Fruit fly (Drosophila melanogaster): ENCODE measurements around the gene CG11811.

CG11811 gene

dm6 chr3L:10675635-10676393 lies 15.0 kb upstream of the CG11811 start:
- TF ChIP-seq insv (optimal IDR thresholded peaks at IDR 0.05) (no peak), psq (optimal IDR thresholded peaks at IDR 0.05) (no peak), h (optimal IDR thresholded peaks at IDR 0.05) (no peak), Sin3A (optimal IDR thresholded peaks at IDR 0.05) (no peak), ttk (optimal IDR thresholded peaks at IDR 0.05) (no peak), Myc (optimal IDR thresholded peaks at IDR 0.05) (no peak)

dm6 chr3L:10677816-10678215 lies 13.0 kb upstream of the CG11811 start:
- no peak for TF ChIP-seq Sin3A (optimal IDR thresholded peaks at IDR 0.05)

dm6 chr3L:10678545-10679067 lies 12.2 kb upstream of the CG11811 start:
- no peak for TF ChIP-seq insv (optimal IDR thresholded peaks at IDR 0.05)
- no peak for TF ChIP-seq Myc (optimal IDR thresholded peaks at IDR 0.05)
- no peak for TF ChIP-seq psq (optimal IDR thresholded peaks at IDR 0.05)
- TF ChIP-seq ttk (optimal IDR thresholded peaks at IDR 0.05), result no peak
- TF ChIP-seq Sin3A (optimal IDR thresholded peaks at IDR 0.05), result no peak
- TF ChIP-seq h (optimal IDR thresholded peaks at IDR 0.05), result no peak

- no peak for TF ChIP-seq ttk (optimal IDR thresholded peaks at IDR 0.05)
These were observed 11.1 kb upstream of the CG11811 start for dm6 chr3L:10679711-10680154.

dm6 chr3L:10680177-10680576 lies 10.6 kb upstream of the CG11811 start:
- TF ChIP-seq Myc (optimal IDR thresholded peaks at IDR 0.05), result no peak
- TF ChIP-seq psq (optimal IDR thresholded peaks at IDR 0.05), result no peak
- TF ChIP-seq Sin3A (optimal IDR thresholded peaks at IDR 0.05), result no peak
- TF ChIP-seq h (optimal IDR thresholded peaks at IDR 0.05), result no peak

dm6 chr3L:10680728-10681306 lies 10.0 kb upstream of the CG11811 start:
- TF ChIP-seq Myc (optimal IDR thresholded peaks at IDR 0.05), result no peak
- no peak for TF ChIP-seq Sin3A (optimal IDR thresholded peaks at IDR 0.05)
- TF ChIP-seq psq (optimal IDR thresholded peaks at IDR 0.05), result no peak
- no peak for TF ChIP-seq insv (optimal IDR thresholded peaks at IDR 0.05)
- TF ChIP-seq ttk (optimal IDR thresholded peaks at IDR 0.05), result no peak
- no peak for TF ChIP-seq h (optimal IDR thresholded peaks at IDR 0.05)

dm6 chr3L:10681814-10682213 lies 9.0 kb upstream of the CG11811 start:
- TF ChIP-seq h (optimal IDR thresholded peaks at IDR 0.05), result no peak
- no peak for TF ChIP-seq Myc (optimal IDR thresholded peaks at IDR 0.05)
- TF ChIP-seq psq (optimal IDR thresholded peaks at IDR 0.05), result no peak
- no peak for TF ChIP-seq insv (optimal IDR thresholded peaks at IDR 0.05)
- no peak for TF ChIP-seq Sin3A (optimal IDR thresholded peaks at IDR 0.05)
- TF ChIP-seq ttk (optimal IDR thresholded peaks at IDR 0.05), result no peak

dm6 chr3L:10682725-10683367 lies 8.0 kb upstream of the CG11811 start:
- TF ChIP-seq psq (optimal IDR thresholded peaks at IDR 0.05) (no peak), ttk (optimal IDR thresholded peaks at IDR 0.05) (no peak), Myc (optimal IDR thresholded peaks at IDR 0.05) (no peak), Sin3A (optimal IDR thresholded peaks at IDR 0.05) (no peak), insv (optimal IDR thresholded peaks at IDR 0.05) (no peak), h (optimal IDR thresholded peaks at IDR 0.05) (no peak)

- TF ChIP-seq insv (optimal IDR thresholded peaks at IDR 0.05) (no peak), Myc (optimal IDR thresholded peaks at IDR 0.05) (no peak)
These were observed 6.9 kb upstream of the CG11811 start for dm6 chr3L:10683899-10684340.

- no peak for TF ChIP-seq Sin3A (optimal IDR thresholded peaks at IDR 0.05)
- TF ChIP-seq ttk (optimal IDR thresholded peaks at IDR 0.05), result no peak
These were observed 6.3 kb upstream of the CG11811 start for dm6 chr3L:10684492-10684891.

dm6 chr3L:10686625-10687024 lies 4.2 kb upstream of the CG11811 start:
- TF ChIP-seq Sin3A (optimal IDR thresholded peaks at IDR 0.05) (no peak), h (optimal IDR thresholded peaks at IDR 0.05) (no peak), Myc (optimal IDR thresholded peaks at IDR 0.05) (no peak), insv (optimal IDR thresholded peaks at IDR 0.05) (no peak), psq (optimal IDR thresholded peaks at IDR 0.05) (no peak), ttk (optimal IDR thresholded peaks at IDR 0.05) (no peak)

- no peak for TF ChIP-seq h (optimal IDR thresholded peaks at IDR 0.05)
- no peak for TF ChIP-seq ttk (optimal IDR thresholded peaks at IDR 0.05)
- no peak for TF ChIP-seq Myc (optimal IDR thresholded peaks at IDR 0.05)
- TF ChIP-seq psq (optimal IDR thresholded peaks at IDR 0.05), result no peak
- TF ChIP-seq insv (optimal IDR thresholded peaks at IDR 0.05), result no peak
- no peak for TF ChIP-seq Sin3A (optimal IDR thresholded peaks at IDR 0.05)
These were observed 1.8 kb downstream of the CG11811 start, which contains the start of gene CG33493 for dm6 chr3L:10692459-10693217. Gene CG33493, minus strand, starts transcription at chr3L:10693167.

All from Kc167 (cell line).